Fruit fly (Drosophila melanogaster) whole organism, embryonic: ENCODE results near the gene Nsf2.

ENCODE experiments used
- Asciz ChIP-seq: fragments of 200-800 bp; sonication (Bioruptor generic); optimal IDR thresholded peaks from 2 replicates; lab custom pipeline; 2017; ENCODE audit warnings: missing biosample characterization, mild to moderate bottlenecking, missing genetic modification characterization, missing genetic modification reagents
- CG10462 ChIP-seq: fragments of 200-800 bp; sonication (Bioruptor generic); optimal IDR thresholded peaks from 2 replicates; lab custom pipeline; 2016; ENCODE audit warnings: missing biosample characterization, missing genetic modification characterization
- CG12942 ChIP-seq: fragments of 200-800 bp; sonication (Bioruptor generic); optimal IDR thresholded peaks from 3 replicates; lab custom pipeline; 2016; ENCODE audit warnings: missing biosample characterization, missing genetic modification characterization
- CG14050 ChIP-seq: fragments of 200-800 bp; sonication (Bioruptor generic); IDR thresholded peaks from 3 replicates; pipeline ENCODE4 v1.3.6; 2022; ENCODE audit warnings: missing biosample characterization, missing genetic modification characterization
- CG16813 ChIP-seq: fragments of 200-800 bp; sonication (Bioruptor generic); IDR thresholded peaks from 3 replicates; pipeline ENCODE4 v1.3.6; 2022; ENCODE audit warnings: missing biosample characterization, missing genetic modification characterization; ENCODE audit not compliant: partially characterized antibody
- CG17385 ChIP-seq: fragments of 200-800 bp; sonication (Bioruptor generic); optimal IDR thresholded peaks from 3 replicates; lab custom pipeline; 2018; ENCODE audit warnings: missing biosample characterization, mild to moderate bottlenecking, missing genetic modification characterization
- CG17612 ChIP-seq: fragments of 200-800 bp; sonication (Bioruptor generic); IDR thresholded peaks from 2 replicates; pipeline ENCODE4 v1.3.6; 2022; ENCODE audit warnings: missing biosample characterization, missing genetic modification characterization
- CG2712 ChIP-seq: fragments of 200-800 bp; optimal IDR thresholded peaks from 3 replicates; lab custom pipeline; 2019; ENCODE audit warnings: missing biosample characterization, mild to moderate bottlenecking, missing genetic modification characterization, moderate library complexity
- CG32532 ChIP-seq: fragments of 200-800 bp; sonication (Bioruptor generic); IDR thresholded peaks from 2 replicates; pipeline ENCODE4 v1.3.6; 2022; ENCODE audit warnings: missing biosample characterization, missing genetic modification characterization
- CG3281 ChIP-seq: fragments of 200-800 bp; sonication (Bioruptor generic); optimal IDR thresholded peaks from 3 replicates; lab custom pipeline; 2017; ENCODE audit warnings: missing biosample characterization, mild to moderate bottlenecking, missing genetic modification characterization
- CG4282 ChIP-seq: fragments of 200-800 bp; sonication (Bioruptor generic); optimal IDR thresholded peaks from 2 replicates; lab custom pipeline; 2016; ENCODE audit warnings: missing biosample characterization, missing genetic modification characterization
- CG5245 ChIP-seq: fragments of 200-800 bp; sonication (Bioruptor generic); optimal IDR thresholded peaks from 3 replicates; lab custom pipeline; 2016; ENCODE audit warnings: missing biosample characterization, missing genetic modification characterization
- CG6654 ChIP-seq: fragments of 200-800 bp; sonication (Bioruptor generic); optimal IDR thresholded peaks from 2 replicates; lab custom pipeline; 2017; ENCODE audit warnings: missing biosample characterization, mild to moderate bottlenecking, missing genetic modification characterization
- CG7987 ChIP-seq: fragments of 200-800 bp; sonication (Bioruptor generic); optimal IDR thresholded peaks from 2 replicates; lab custom pipeline; 2018; ENCODE audit warnings: missing biosample characterization, mild to moderate bottlenecking, missing genetic modification characterization, moderate library complexity
- Chrac-16 ChIP-seq: fragments of 200-800 bp; sonication (Bioruptor generic); optimal IDR thresholded peaks from 3 replicates; lab custom pipeline; 2016; ENCODE audit warnings: missing biosample characterization, missing genetic modification characterization
- CkIIα-i1 ChIP-seq: fragments of 200-800 bp; sonication (Bioruptor generic); IDR thresholded peaks from 2 replicates; pipeline ENCODE4 v1.3.6; 2022; ENCODE audit warnings: missing biosample characterization, missing genetic modification characterization
- Eip74EF ChIP-seq, 2 experiments: fragments of 200-800 bp in 1 of 2; fragments of >200 bp in 1 of 2; sonication (Bioruptor generic) in 1 of 2; optimal IDR thresholded peaks; 2 replicates each; lab custom pipeline; 2017 to 2019; ENCODE audit warnings: missing biosample characterization in 2 of 2, missing genetic modification characterization in 2 of 2, mild to moderate bottlenecking in 1 of 2, moderate library complexity in 1 of 2
- Fer3 ChIP-seq: fragments of 200-800 bp; sonication (Bioruptor generic); optimal IDR thresholded peaks from 2 replicates; lab custom pipeline; 2018; ENCODE audit warnings: missing biosample characterization, mild to moderate bottlenecking, missing genetic modification characterization, moderate library complexity
- GATAe ChIP-seq: fragments of 200-800 bp; sonication (Bioruptor generic); conservative IDR thresholded peaks from 2 replicates; pipeline ENCODE4 v1.3.6; 2022; ENCODE audit warnings: missing biosample characterization, missing genetic modification characterization
- Gsc ChIP-seq: fragments of 200-800 bp; sonication (Bioruptor generic); IDR thresholded peaks from 2 replicates; pipeline ENCODE4 v1.3.6; 2022; ENCODE audit warnings: missing biosample characterization, missing genetic modification characterization
- HLHmδ ChIP-seq: fragments of 200-800 bp; sonication (Bioruptor generic); optimal IDR thresholded peaks from 2 replicates; lab custom pipeline; 2018; ENCODE audit warnings: missing biosample characterization, mild to moderate bottlenecking, missing genetic modification characterization, moderate library complexity
- Hr78 ChIP-seq, 2 experiments: fragments of 200-800 bp in 1 of 2; fragments of >200 bp in 1 of 2; sonication (Bioruptor generic) in 1 of 2; optimal IDR thresholded peaks; 2 replicates each; lab custom pipeline; 2017 to 2019; ENCODE audit warnings: missing biosample characterization in 2 of 2, missing genetic modification characterization in 2 of 2, mild to moderate bottlenecking in 1 of 2, moderate library complexity in 1 of 2
- NC2β ChIP-seq: fragments of 200-800 bp; sonication (Bioruptor generic); optimal IDR thresholded peaks from 2 replicates; lab custom pipeline; 2016; ENCODE audit warnings: missing biosample characterization, missing genetic modification characterization
- Nf-YA ChIP-seq: fragments of 200-800 bp; sonication (Bioruptor generic); IDR thresholded peaks from 2 replicates; pipeline ENCODE4 v1.3.6; 2022; ENCODE audit warnings: missing biosample characterization, missing genetic modification characterization
- Oaz ChIP-seq: fragments of 200-800 bp; sonication (Bioruptor generic); IDR thresholded peaks from 2 replicates; pipeline ENCODE4 v1.3.6; 2022; ENCODE audit warnings: missing biosample characterization, missing genetic modification characterization
- Optix ChIP-seq: fragments of 200-800 bp; sonication (Bioruptor generic); IDR thresholded peaks from 3 replicates; pipeline ENCODE4 v1.3.6; 2022; ENCODE audit warnings: missing biosample characterization, missing genetic modification characterization
- Poxn ChIP-seq: fragments of 200-800 bp; sonication (Bioruptor generic); IDR thresholded peaks from 2 replicates; pipeline ENCODE4 v1.3.6; 2022; ENCODE audit warnings: missing biosample characterization, missing genetic modification characterization
- Sin3A ChIP-seq: fragments of >200 bp; optimal IDR thresholded peaks from 2 replicates; lab custom pipeline; 2018
- Stat92E ChIP-seq, 3 experiments: fragments of >200 bp in 2 of 3; fragments of 200-800 bp in 1 of 3; sonication (Bioruptor generic) in 1 of 3; optimal IDR thresholded peaks; 2 replicates each; lab custom pipeline; 2017 to 2019; ENCODE audit warnings: missing biosample characterization in 3 of 3, missing genetic modification characterization in 3 of 3, mild to moderate bottlenecking in 1 of 3, moderate library complexity in 1 of 3
- amos ChIP-seq: fragments of 200-800 bp; sonication (Bioruptor generic); IDR thresholded peaks from 2 replicates; pipeline ENCODE4 v1.3.6; 2022; ENCODE audit warnings: missing biosample characterization, missing genetic modification characterization; ENCODE audit not compliant: partially characterized antibody
- ap ChIP-seq: fragments of 200-800 bp; sonication (Bioruptor generic); IDR thresholded peaks from 2 replicates; pipeline ENCODE4 v1.3.6; 2022; ENCODE audit warnings: missing biosample characterization, missing genetic modification characterization
- cg ChIP-seq: fragments of 200-800 bp; sonication (Bioruptor generic); optimal IDR thresholded peaks from 3 replicates; lab custom pipeline; 2019; ENCODE audit warnings: missing biosample characterization, mild to moderate bottlenecking, missing genetic modification characterization, moderate library complexity
- chinmo ChIP-seq: fragments of 200-800 bp; sonication (Bioruptor generic); IDR thresholded peaks from 4 replicates; pipeline ENCODE4 v1.3.6; 2022; ENCODE audit warnings: missing biosample characterization, missing genetic modification characterization; ENCODE audit not compliant: partially characterized antibody
- chm ChIP-seq: fragments of 200-800 bp; sonication (Bioruptor generic); IDR thresholded peaks from 2 replicates; pipeline ENCODE4 v1.3.6; 2022; ENCODE audit warnings: missing biosample characterization, missing genetic modification characterization
- dmrt11E ChIP-seq: fragments of 200-800 bp; sonication (Bioruptor generic); optimal IDR thresholded peaks from 3 replicates; lab custom pipeline; 2018; ENCODE audit warnings: missing biosample characterization, mild to moderate bottlenecking, missing genetic modification characterization, moderate library complexity
- dpn ChIP-seq, 2 experiments: fragments of 200-800 bp; sonication (Bioruptor generic); optimal IDR thresholded peaks; 3 replicates each; lab custom pipeline; 2016; ENCODE audit warnings: missing biosample characterization in 2 of 2, missing genetic modification characterization in 2 of 2
- exex ChIP-seq: fragments of 200-800 bp; sonication (Bioruptor generic); optimal IDR thresholded peaks from 4 replicates; lab custom pipeline; 2018; ENCODE audit warnings: missing biosample characterization, mild to moderate bottlenecking, missing genetic modification characterization, moderate library complexity
- eyg ChIP-seq: fragments of 200-800 bp; sonication (Bioruptor generic); optimal IDR thresholded peaks from 3 replicates; lab custom pipeline; 2016; ENCODE audit warnings: missing biosample characterization, missing genetic modification characterization
- fd64A ChIP-seq: fragments of 200-800 bp; sonication (Bioruptor generic); optimal IDR thresholded peaks from 3 replicates; lab custom pipeline; 2018; ENCODE audit warnings: missing biosample characterization, mild to moderate bottlenecking, missing genetic modification characterization
- fru ChIP-seq: fragments of >200 bp; optimal IDR thresholded peaks from 2 replicates; lab custom pipeline; 2017
- h ChIP-seq: fragments of >200 bp; optimal IDR thresholded peaks from 2 replicates; lab custom pipeline; 2017
- odd ChIP-seq: fragments of 200-800 bp; sonication (Bioruptor generic); optimal IDR thresholded peaks from 2 replicates; lab custom pipeline; 2017; ENCODE audit warnings: missing biosample characterization, mild to moderate bottlenecking, missing genetic modification characterization
- pfk ChIP-seq: fragments of 200-800 bp; sonication (Bioruptor generic); optimal IDR thresholded peaks from 2 replicates; lab custom pipeline; 2018; ENCODE audit warnings: missing biosample characterization, mild to moderate bottlenecking, missing genetic modification characterization, moderate library complexity
- sim ChIP-seq: fragments of 200-800 bp; sonication (Bioruptor generic); IDR thresholded peaks from 2 replicates; pipeline ENCODE4 v1.3.6; 2022; ENCODE audit warnings: missing biosample characterization, missing genetic modification characterization
- slp2 ChIP-seq: fragments of 200-800 bp; sonication (Bioruptor generic); optimal IDR thresholded peaks from 2 replicates; lab custom pipeline; 2016; ENCODE audit warnings: missing biosample characterization, missing genetic modification characterization
- sob ChIP-seq: fragments of 200-800 bp; sonication (Bioruptor generic); IDR thresholded peaks from 2 replicates; pipeline ENCODE4 v1.3.6; 2022; ENCODE audit warnings: missing biosample characterization, missing genetic modification characterization
- ssp ChIP-seq: fragments of 200-800 bp; sonication (Bioruptor generic); IDR thresholded peaks from 2 replicates; pipeline ENCODE4 v1.3.6; 2022; ENCODE audit warnings: missing biosample characterization, missing genetic modification characterization
- stwl ChIP-seq: fragments of 200-800 bp; sonication (Bioruptor generic); optimal IDR thresholded peaks from 3 replicates; lab custom pipeline; 2018; ENCODE audit warnings: missing biosample characterization, mild to moderate bottlenecking, missing genetic modification characterization, moderate library complexity
- sug ChIP-seq: fragments of 200-800 bp; optimal IDR thresholded peaks from 2 replicates; lab custom pipeline; 2019; ENCODE audit warnings: missing biosample characterization, mild to moderate bottlenecking, missing genetic modification characterization, moderate library complexity
- tap ChIP-seq: fragments of 200-800 bp; optimal IDR thresholded peaks from 3 replicates; lab custom pipeline; 2019; ENCODE audit warnings: missing biosample characterization, mild to moderate bottlenecking, missing genetic modification characterization, moderate library complexity
- tgo ChIP-seq: fragments of 200-800 bp; sonication (Bioruptor generic); IDR thresholded peaks from 3 replicates; pipeline ENCODE4 v1.3.6; 2022; ENCODE audit warnings: missing biosample characterization, missing genetic modification characterization
- vnd ChIP-seq: fragments of 200-800 bp; sonication (Bioruptor generic); IDR thresholded peaks from 3 replicates; pipeline ENCODE4 v1.3.6; 2022; ENCODE audit warnings: missing biosample characterization, missing genetic modification characterization; ENCODE audit not compliant: partially characterized antibody

Nsf2 gene

DNA sequence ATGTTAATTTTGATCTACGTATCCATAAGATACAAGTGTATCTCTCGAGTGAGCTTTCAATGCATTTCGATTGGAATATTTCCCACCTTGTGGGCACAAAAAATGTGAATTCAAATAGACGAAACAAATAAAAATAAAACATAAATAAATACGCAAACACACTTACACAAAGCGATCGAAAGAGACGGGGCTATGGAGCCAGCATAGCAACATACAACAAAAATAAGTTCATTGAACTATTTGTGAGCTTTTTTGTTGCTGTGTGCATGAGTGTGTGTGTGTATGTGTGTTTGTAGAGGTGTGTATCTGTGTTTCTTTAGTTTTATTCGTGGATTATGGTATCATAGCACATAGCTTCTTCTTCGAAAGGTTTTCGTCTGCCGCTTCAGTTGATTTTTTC lies 17.3 kb downstream of the Nsf2 start (continued):
- TF ChIP-seq CG5245 (GFP tag; lab: Kevin White, UChicago), result no peak
- no peak for TF ChIP-seq CG6654 (GFP tag; lab: Kevin White, UChicago)
- TF ChIP-seq NC2β (GFP tag; lab: Kevin White, UChicago), result no peak
- no peak for TF ChIP-seq CG32532 (GFP tag; lab: Robert Waterston, UW)
- TF ChIP-seq pfk, result no peak
- TF ChIP-seq HLHmδ (GFP tag; lab: Kevin White, UChicago), result no peak
- TF ChIP-seq CG16813, result no peak
- no peak for TF ChIP-seq CG3281
- no peak for TF ChIP-seq Sin3A (lab: Kevin White, UChicago)
- TF ChIP-seq cg (GFP tag; lab: Kevin White, UChicago), result peak; percentile 83
- TF ChIP-seq CG7987 (GFP tag; lab: Kevin White, UChicago), result no peak
- no peak for TF ChIP-seq CG4282
- peak; percentile 7 for TF ChIP-seq tap (tag; lab: Kevin White, UChicago)
- no peak for TF ChIP-seq Eip74EF (GFP tag; optimal IDR thresholded peaks at IDR 0.05; lab: Kevin White, UChicago)
- no peak for TF ChIP-seq eyg
- no peak for TF ChIP-seq fru (lab: Kevin White, UChicago)
- 0 out of 4 replicates have a peak, but pooled peaks have one; percentile 65 for TF ChIP-seq chinmo (GFP tag; lab: Robert Waterston, UW)
- TF ChIP-seq Stat92E (GFP tag; optimal IDR thresholded peaks at IDR 0.05; lab: Kevin White, UChicago), result peak in 1 of 3 experiments; percentile 54
- TF ChIP-seq slp2 (GFP tag; lab: Kevin White, UChicago), result no peak
- TF ChIP-seq dmrt11E, result no peak
- TF ChIP-seq sim (GFP tag; lab: Robert Waterston, UW), result no peak
- TF ChIP-seq h (lab: Kevin White, UChicago), result no peak
- TF ChIP-seq Nf-YA, result no peak
- no peak for TF ChIP-seq Fer3 (tag; lab: Kevin White, UChicago)
- TF ChIP-seq GATAe (GFP tag; lab: Robert Waterston, UW), result no peak
- no peak for TF ChIP-seq CG10462 (GFP tag; lab: Kevin White, UChicago)
- TF ChIP-seq stwl (tag; lab: Kevin White, UChicago), result no peak
- TF ChIP-seq CG12942 (GFP tag; lab: Kevin White, UChicago), result no peak
- TF ChIP-seq chm, result no peak
- no peak for TF ChIP-seq CkIIα-i1 (GFP tag; lab: Robert Waterston, UW)
- TF ChIP-seq Oaz, result no peak
- TF ChIP-seq Asciz (GFP tag; lab: Kevin White, UChicago), result peak; percentile 57
- no peak for TF ChIP-seq dpn (GFP tag; optimal IDR thresholded peaks at IDR 0.05; lab: Kevin White, UChicago)
- no peak for TF ChIP-seq ap (GFP tag; lab: Robert Waterston, UW)
- no peak for TF ChIP-seq Poxn (GFP tag; lab: Robert Waterston, UW)
- TF ChIP-seq CG17385, result peak; percentile 32
- no peak for TF ChIP-seq ssp (GFP tag; lab: Robert Waterston, UW)
- no peak for TF ChIP-seq CG2712
- TF ChIP-seq Chrac-16, result no peak
- TF ChIP-seq vnd, result no peak
- TF ChIP-seq tgo (GFP tag; lab: Robert Waterston, UW), result no peak
- TF ChIP-seq Optix (GFP tag; lab: Robert Waterston, UW), result no peak
- TF ChIP-seq CG14050 (GFP tag; lab: Robert Waterston, UW), result no peak
- TF ChIP-seq Gsc (GFP tag; lab: Robert Waterston, UW), result no peak
- TF ChIP-seq sob, result no peak
- no peak for TF ChIP-seq CG17612 (GFP tag; lab: Robert Waterston, UW)
- TF ChIP-seq Hr78 (GFP tag; optimal IDR thresholded peaks at IDR 0.05; lab: Kevin White, UChicago), result peak in 1 of 2 experiments; percentile 27
- no peak for TF ChIP-seq sug
- TF ChIP-seq exex, result no peak
- TF ChIP-seq odd (GFP tag; lab: Kevin White, UChicago), result no peak
- TF ChIP-seq amos (GFP tag; lab: Robert Waterston, UW), result no peak
- TF ChIP-seq fd64A, result peak; percentile 30
